Worm (Caenorhabditis elegans): ENCODE measurements around the gene Y60A9A.1.
A peak's percentile ranks its signal among the peaks of the same experiment; 100 is the strongest.

Y60A9A.1 gene

ce11 chrX:14401230-14401629 lies 24.2 kb upstream of the Y60A9A.1 start:
- TF ChIP-seq ekl-4 (GFP tag; IDR thresholded peaks at IDR 0.05): no peak
- TF ChIP-seq rpc-1 (optimal IDR thresholded peaks at IDR 0.05): no peak
- TF ChIP-seq rpc-1 (tag; optimal IDR thresholded peaks at IDR 0.05): peak; percentile 20

ce11 chrX:14399035-14399434 lies 22.0 kb upstream of the Y60A9A.1 start:
- TF ChIP-seq C17E4.6 (GFP tag; IDR thresholded peaks at IDR 0.05) (no peak), ztf-28 (GFP tag; IDR thresholded peaks at IDR 0.05) (no peak), B0261.1 (tag; optimal IDR thresholded peaks at IDR 0.05) (no peak), zfh-2 (GFP tag; conservative IDR thresholded peaks at IDR 0.05) (no peak), ceh-79 (tag; optimal IDR thresholded peaks at IDR 0.05) (no peak), snpc-1.3 (tag; optimal IDR thresholded peaks at IDR 0.05; ENCODE audit: insufficient read depth) (no peak), F33H1.4 (GFP tag; IDR thresholded peaks at IDR 0.05) (no peak), atf-7 (tag; optimal IDR thresholded peaks at IDR 0.05) (no peak), nfya-1 (tag; optimal IDR thresholded peaks at IDR 0.05; ENCODE audit: borderline replicate concordance, insufficient read depth) (no peak), ama-1 (optimal IDR thresholded peaks at IDR 0.05) (no peak), ama-1 (GFP tag; optimal IDR thresholded peaks at IDR 0.05) (no peak), hsf-1 (GFP tag; IDR thresholded peaks at IDR 0.05) (no peak), B0035.1 (tag; optimal IDR thresholded peaks at IDR 0.05) (no peak), rpc-1 (optimal IDR thresholded peaks at IDR 0.05) (no peak), rpc-1 (tag; optimal IDR thresholded peaks at IDR 0.05) (no peak), ztf-25 (GFP tag; IDR thresholded peaks at IDR 0.05) (no peak), Y67H2A.10 (GFP tag; conservative IDR thresholded peaks at IDR 0.05) (no peak), ceh-58 (GFP tag; IDR thresholded peaks at IDR 0.05) (no peak)

- no peak for TF ChIP-seq zfh-2 (GFP tag; conservative IDR thresholded peaks at IDR 0.05)
- no peak for TF ChIP-seq F49E8.2 (tag; optimal IDR thresholded peaks at IDR 0.05; ENCODE audit: insufficient read depth)
- TF ChIP-seq F55B11.4 (tag; optimal IDR thresholded peaks at IDR 0.05; ENCODE audit: borderline replicate concordance, insufficient read depth): no peak
- TF ChIP-seq Y67H2A.10 (GFP tag; conservative IDR thresholded peaks at IDR 0.05): no peak
- TF ChIP-seq hmg-20 (GFP tag; IDR thresholded peaks at IDR 0.05): no peak
- TF ChIP-seq T26A5.8 (tag; optimal IDR thresholded peaks at IDR 0.05): no peak
- TF ChIP-seq hlh-26 (GFP tag; conservative IDR thresholded peaks at IDR 0.05): no peak
- no peak for TF ChIP-seq mcd-1 (GFP tag; IDR thresholded peaks at IDR 0.05)
- no peak for TF ChIP-seq madf-8 (GFP tag; conservative IDR thresholded peaks at IDR 0.05)
- TF ChIP-seq gei-17 (GFP tag; optimal IDR thresholded peaks at IDR 0.05): no peak
Measured at ce11 chrX:14395267-14395666, 18.2 kb upstream of the Y60A9A.1 start, which contains the start of gene Y60A9.1. TSS of gene Y60A9.1 (minus strand) at chrX:14395367.

- peak; percentile 37; the same call in 1 of the 2 replicates for TF ChIP-seq Y53F4B.3 (GFP tag; IDR thresholded peaks at IDR 0.05)
Measured at ce11 chrX:14387752-14388151, 10.7 kb upstream of the Y60A9A.1 start.

ce11 chrX:14386670-14387069 lies 9.6 kb upstream of the Y60A9A.1 start:
- TF ChIP-seq let-526 (GFP tag; IDR thresholded peaks at IDR 0.05) (peak; percentile 75), ztf-6 (GFP tag; IDR thresholded peaks at IDR 0.05) (peak; percentile 32; the same call in 1 of the 2 replicates), bed-1 (GFP tag; IDR thresholded peaks at IDR 0.05) (peak; percentile 77; the same call in 1 of the 2 replicates), ceh-58 (GFP tag; IDR thresholded peaks at IDR 0.05) (peak; percentile 85; the same call in 1 of the 2 replicates), Y53G8AR.9 (GFP tag; conservative IDR thresholded peaks at IDR 0.05) (0 out of 2 replicates have a peak, but pooled peaks have one; percentile 36), attf-6 (GFP tag; IDR thresholded peaks at IDR 0.05) (peak; percentile 47; the same call in 1 of the 2 replicates), hsf-1 (GFP tag; IDR thresholded peaks at IDR 0.05) (0 out of 2 replicates have a peak, but pooled peaks have one; percentile 18), ceh-40 (GFP tag; IDR thresholded peaks at IDR 0.05) (0 out of 2 replicates have a peak, but pooled peaks have one; percentile 50), F39B2.1 (GFP tag; IDR thresholded peaks at IDR 0.05) (peak; percentile 76; the same call in 1 of the 2 replicates), madf-3 (GFP tag; IDR thresholded peaks at IDR 0.05) (peak; percentile 65; the same call in 1 of the 2 replicates)

All from whole organism, young adult.